Worm (Caenorhabditis elegans) whole organism, L1 larva: ENCODE results near the gene mlt-9.

ENCODE experiments used
- C16A3.4 ChIP-seq: fragments of 150-350 bp; optimal IDR thresholded peaks from 2 replicates; lab custom pipeline; 2014; ENCODE audit warnings: missing biosample characterization, missing genetic modification characterization
- F16B12.6 ChIP-seq: fragments of 150-350 bp; optimal IDR thresholded peaks from 2 replicates; lab custom pipeline; 2014; ENCODE audit warnings: missing biosample characterization, missing genetic modification characterization
- Y116A8C.19 ChIP-seq: sonication (generic microtip); optimal IDR thresholded peaks from 2 replicates; lab custom pipeline; 2016; ENCODE audit warnings: missing compliant biosample characterization, missing genetic modification characterization, borderline replicate concordance
- aha-1 ChIP-seq: fragments of 150-350 bp; optimal IDR thresholded peaks from 2 replicates; lab custom pipeline; 2014; ENCODE audit warnings: missing biosample characterization, missing genetic modification characterization
- alr-1 ChIP-seq: fragments of 200-800 bp; sonication (Bioruptor generic); optimal IDR thresholded peaks from 2 replicates; lab custom pipeline; 2018; ENCODE audit warnings: borderline replicate concordance, mild to moderate bottlenecking, missing genetic modification characterization, missing compliant biosample characterization
- blmp-1 ChIP-seq: fragments of 150-350 bp; optimal IDR thresholded peaks from 2 replicates; lab custom pipeline; 2014; ENCODE audit warnings: missing biosample characterization, missing genetic modification characterization
- ceh-63 ChIP-seq: fragments of 200-800 bp; sonication (Bioruptor generic); optimal IDR thresholded peaks from 2 replicates; lab custom pipeline; 2018; ENCODE audit warnings: mild to moderate bottlenecking, missing genetic modification characterization, missing compliant biosample characterization
- ceh-8 ChIP-seq: fragments of 200-800 bp; sonication (Bioruptor generic); optimal IDR thresholded peaks from 2 replicates; lab custom pipeline; 2018; ENCODE audit warnings: mild to moderate bottlenecking, missing genetic modification characterization, moderate library complexity, missing compliant biosample characterization
- ces-1 ChIP-seq: fragments of 150-350 bp; optimal IDR thresholded peaks from 2 replicates; lab custom pipeline; 2014; ENCODE audit warnings: missing biosample characterization, missing genetic modification reagents, missing genetic modification characterization
- dpl-1 ChIP-seq, 3 experiments: fragments of 150-350 bp in 2 of 3; sonication (generic microtip) in 1 of 3; optimal IDR thresholded peaks; 2 replicates each; lab custom pipeline; 2014 to 2017; ENCODE audit warnings: missing biosample characterization in 3 of 3, missing genetic modification characterization in 3 of 3, missing genetic modification reagents in 3 of 3
- efl-1 ChIP-seq, 4 experiments: fragments of 150-350 bp; optimal IDR thresholded peaks in 3 of 4; peaks in 1 of 4; 1 replicate in 1 of 4; 2 replicates in 3 of 4; lab custom pipeline; 2014; ENCODE audit warnings: missing biosample characterization in 2 of 4, missing genetic modification characterization in 2 of 4, missing genetic modification reagents in 2 of 4
- efl-3 ChIP-seq: fragments of 200-800 bp; sonication (Bioruptor generic); optimal IDR thresholded peaks from 2 replicates; lab custom pipeline; 2018; ENCODE audit warnings: mild to moderate bottlenecking, missing genetic modification characterization, missing compliant biosample characterization
- elt-2 ChIP-seq: sonication (generic microtip); optimal IDR thresholded peaks from 2 replicates; lab custom pipeline; 2016; ENCODE audit warnings: missing genetic modification characterization, mild to moderate bottlenecking, inconsistent platforms, missing compliant biosample characterization, missing genetic modification reagents
- elt-3 ChIP-seq, 6 experiments: fragments of 150-350 bp in 1 of 6; sonication (generic microtip); optimal IDR thresholded peaks; 2 replicates each; lab custom pipeline; 2017 to 2018; ENCODE audit warnings: missing biosample characterization in 6 of 6, missing genetic modification characterization in 6 of 6, inconsistent platforms in 1 of 6
- grh-1 ChIP-seq: fragments of 200-800 bp; sonication (Bioruptor generic); IDR thresholded peaks from 2 replicates; pipeline ENCODE4 v1.3.6; 2022; ENCODE audit warnings: missing genetic modification reagents, missing genetic modification characterization, missing compliant biosample characterization
- hlh-17 ChIP-seq: fragments of 200-800 bp; sonication (Bioruptor generic); optimal IDR thresholded peaks from 2 replicates; lab custom pipeline; 2018; ENCODE audit warnings: missing genetic modification characterization, mild to moderate bottlenecking, missing compliant biosample characterization, moderate library complexity, borderline replicate concordance
- hlh-4 ChIP-seq: sonication (generic microtip); optimal IDR thresholded peaks from 2 replicates; lab custom pipeline; 2016; ENCODE audit warnings: mild to moderate bottlenecking, missing genetic modification characterization, missing compliant biosample characterization
- lin-14 ChIP-seq: fragments of 200-800 bp; sonication (Bioruptor generic); optimal IDR thresholded peaks from 2 replicates; lab custom pipeline; 2018; ENCODE audit warnings: mild to moderate bottlenecking, missing genetic modification characterization, moderate library complexity, missing compliant biosample characterization
- lin-35 ChIP-seq, 2 experiments: fragments of 150-350 bp; optimal IDR thresholded peaks; 2 replicates each; lab custom pipeline; 2014; ENCODE audit warnings: missing biosample characterization in 2 of 2, missing genetic modification characterization in 2 of 2, missing genetic modification reagents in 2 of 2
- lsy-2 ChIP-seq, 2 experiments: fragments of 150-350 bp; optimal IDR thresholded peaks; 2 replicates each; lab custom pipeline; 2014; ENCODE audit warnings: missing biosample characterization in 2 of 2, missing genetic modification characterization in 2 of 2
- mep-1 ChIP-seq: fragments of 150-350 bp; optimal IDR thresholded peaks from 2 replicates; lab custom pipeline; 2014; ENCODE audit warnings: missing biosample characterization, missing genetic modification characterization
- nhr-12 ChIP-seq: sonication (generic microtip); optimal IDR thresholded peaks from 2 replicates; lab custom pipeline; 2017; ENCODE audit warnings: missing biosample characterization, missing genetic modification characterization
- nhr-19 ChIP-seq: fragments of 200-800 bp; sonication (Bioruptor generic); conservative IDR thresholded peaks from 2 replicates; pipeline ENCODE4 v1.3.6; 2022; ENCODE audit warnings: missing genetic modification characterization, missing compliant biosample characterization
- nhr-20 ChIP-seq: sonication (generic microtip); optimal IDR thresholded peaks from 2 replicates; lab custom pipeline; 2016; ENCODE audit warnings: mild to moderate bottlenecking, missing genetic modification characterization, missing compliant biosample characterization
- nhr-237 ChIP-seq: fragments of 150-350 bp; optimal IDR thresholded peaks from 2 replicates; lab custom pipeline; 2014; ENCODE audit warnings: missing biosample characterization, missing genetic modification characterization
- nhr-71 ChIP-seq: sonication (generic microtip); optimal IDR thresholded peaks from 2 replicates; lab custom pipeline; 2016; ENCODE audit warnings: mild to moderate bottlenecking, missing genetic modification characterization, moderate library complexity, missing compliant biosample characterization
- nhr-84 ChIP-seq: sonication (generic microtip); optimal IDR thresholded peaks from 2 replicates; lab custom pipeline; 2017; ENCODE audit warnings: missing biosample characterization, missing genetic modification characterization
- nhr-85 ChIP-seq: sonication (generic microtip); peaks from one replicate; lab custom pipeline; 2016; ENCODE audit warnings: missing genetic modification characterization, inconsistent platforms, missing compliant biosample characterization
- nhr-90 ChIP-seq: sonication (generic microtip); optimal IDR thresholded peaks from 2 replicates; lab custom pipeline; 2016; ENCODE audit warnings: mild to moderate bottlenecking, missing genetic modification characterization, missing compliant biosample characterization; ENCODE audit not compliant: poor library complexity
- pqm-1 ChIP-seq: sonication (generic microtip); optimal IDR thresholded peaks from 3 replicates; lab custom pipeline; 2017; ENCODE audit warnings: missing biosample characterization, missing genetic modification characterization
- skn-1 ChIP-seq: fragments of 150-350 bp; optimal IDR thresholded peaks from 2 replicates; lab custom pipeline; 2014; ENCODE audit warnings: missing biosample characterization, missing genetic modification characterization
- snu-23 ChIP-seq: sonication (generic microtip); optimal IDR thresholded peaks from 2 replicates; lab custom pipeline; 2016; ENCODE audit warnings: missing genetic modification characterization, missing compliant biosample characterization
- sox-4 ChIP-seq: sonication (generic microtip); optimal IDR thresholded peaks from 2 replicates; lab custom pipeline; 2016; ENCODE audit warnings: missing genetic modification characterization, missing compliant biosample characterization
- swsn-7 ChIP-seq: sonication (generic microtip); optimal IDR thresholded peaks from 2 replicates; lab custom pipeline; 2016; ENCODE audit warnings: missing genetic modification characterization, missing compliant biosample characterization
- tbx-2 ChIP-seq: sonication (generic microtip); optimal IDR thresholded peaks from 2 replicates; lab custom pipeline; 2016; ENCODE audit warnings: missing genetic modification characterization, missing compliant biosample characterization
- tlp-1 ChIP-seq: fragments of 150-350 bp; optimal IDR thresholded peaks from 2 replicates; lab custom pipeline; 2014; ENCODE audit warnings: missing biosample characterization, missing genetic modification characterization
- zag-1 ChIP-seq: fragments of 150-350 bp; optimal IDR thresholded peaks from 2 replicates; lab custom pipeline; 2014; ENCODE audit warnings: missing biosample characterization, missing genetic modification characterization
- ztf-11 ChIP-seq, 2 experiments: sonication (generic microtip); optimal IDR thresholded peaks; 2 replicates each; lab custom pipeline; 2016 to 2017; ENCODE audit warnings: missing genetic modification characterization in 2 of 2, missing biosample characterization in 1 of 2, missing compliant biosample characterization in 1 of 2

Gene mlt-9

ce11 chrX:15107747-15108252 lies at the start of gene mlt-9:
mlt-9 (minus strand) TSS chrX:15107797.
- TF ChIP-seq ztf-11 (tag; optimal IDR thresholded peaks at IDR 0.05; lab: Kevin White, UChicago) = no peak
- TF ChIP-seq blmp-1 (tag; lab: Kevin White, UChicago) = peak; percentile 54

DNA sequence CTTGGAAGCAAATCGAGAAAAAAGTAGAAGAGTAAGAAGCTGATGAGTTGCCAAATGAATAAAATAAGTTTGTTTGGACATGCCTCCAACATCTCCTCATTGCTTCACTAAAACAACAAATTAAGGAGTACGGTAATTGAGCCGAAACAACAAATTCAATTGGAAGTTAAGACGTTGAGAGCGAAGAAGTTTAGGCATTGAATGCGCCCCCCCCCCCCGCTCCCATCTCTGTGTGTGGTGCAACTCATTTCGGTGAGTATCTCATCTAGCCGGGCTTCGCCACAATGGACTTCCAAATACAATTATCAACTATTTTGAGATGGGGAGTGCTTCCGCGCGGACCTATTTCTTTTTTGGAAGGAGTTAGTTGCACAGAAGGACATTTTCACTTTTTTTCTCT lies 47.5 kb upstream of the mlt-9 start:
- peak; percentile 57 for TF ChIP-seq nhr-85 (tag; lab: Kevin White, UChicago)
- no peak for TF ChIP-seq pqm-1 (tag; lab: Kevin White, UChicago)
- TF ChIP-seq efl-1 (optimal IDR thresholded peaks at IDR 0.05; lab: Kevin White, UChicago) = no peak
- peak in 1 of 2 experiments; percentile 29 for TF ChIP-seq efl-1 (GFP tag; optimal IDR thresholded peaks at IDR 0.05 in 1 of 2; lab: Kevin White, UChicago)
- peak in 1 of 2 experiments; percentile 8 for TF ChIP-seq lsy-2 (tag; optimal IDR thresholded peaks at IDR 0.05; lab: Kevin White, UChicago)
- TF ChIP-seq lin-14 = peak; percentile 61
- TF ChIP-seq tbx-2 (tag; lab: Kevin White, UChicago) = peak; percentile 50
- no peak for TF ChIP-seq nhr-12 (tag; lab: Kevin White, UChicago)

- TF ChIP-seq grh-1 (GFP tag; lab: Robert Waterston, UW) (no peak), nhr-85 (tag; lab: Kevin White, UChicago) (no peak), lsy-2 (tag; optimal IDR thresholded peaks at IDR 0.05; lab: Kevin White, UChicago) (no peak), nhr-19 (GFP tag; lab: Robert Waterston, UW) (no peak), elt-2 (tag; lab: Kevin White, UChicago) (no peak), Y116A8C.19 (tag; lab: Kevin White, UChicago) (no peak), skn-1 (tag; lab: Kevin White, UChicago) (no peak)
- TF ChIP-seq, all 84 proteins: peak for 0
These were observed 41.2 kb upstream of the mlt-9 start for ce11 chrX:15148831-15149230.

- TF ChIP-seq nhr-85 (tag; lab: Kevin White, UChicago) = peak; percentile 10
- TF ChIP-seq elt-3 (tag; optimal IDR thresholded peaks at IDR 0.05; lab: Kevin White, UChicago) = no peak
These were observed 40.8 kb upstream of the mlt-9 start for ce11 chrX:15148389-15148788.

ce11 chrX:15147640-15148039 lies 40.0 kb upstream of the mlt-9 start, which contains the start of gene unc-7:
unc-7 (minus strand) TSS chrX:15147740.
- TF ChIP-seq nhr-84 (tag; lab: Kevin White, UChicago) (no peak), ces-1 (no peak), ceh-8 (GFP tag; lab: Kevin White, UChicago) (no peak), F16B12.6 (tag; lab: Kevin White, UChicago) (no peak)

DNA sequence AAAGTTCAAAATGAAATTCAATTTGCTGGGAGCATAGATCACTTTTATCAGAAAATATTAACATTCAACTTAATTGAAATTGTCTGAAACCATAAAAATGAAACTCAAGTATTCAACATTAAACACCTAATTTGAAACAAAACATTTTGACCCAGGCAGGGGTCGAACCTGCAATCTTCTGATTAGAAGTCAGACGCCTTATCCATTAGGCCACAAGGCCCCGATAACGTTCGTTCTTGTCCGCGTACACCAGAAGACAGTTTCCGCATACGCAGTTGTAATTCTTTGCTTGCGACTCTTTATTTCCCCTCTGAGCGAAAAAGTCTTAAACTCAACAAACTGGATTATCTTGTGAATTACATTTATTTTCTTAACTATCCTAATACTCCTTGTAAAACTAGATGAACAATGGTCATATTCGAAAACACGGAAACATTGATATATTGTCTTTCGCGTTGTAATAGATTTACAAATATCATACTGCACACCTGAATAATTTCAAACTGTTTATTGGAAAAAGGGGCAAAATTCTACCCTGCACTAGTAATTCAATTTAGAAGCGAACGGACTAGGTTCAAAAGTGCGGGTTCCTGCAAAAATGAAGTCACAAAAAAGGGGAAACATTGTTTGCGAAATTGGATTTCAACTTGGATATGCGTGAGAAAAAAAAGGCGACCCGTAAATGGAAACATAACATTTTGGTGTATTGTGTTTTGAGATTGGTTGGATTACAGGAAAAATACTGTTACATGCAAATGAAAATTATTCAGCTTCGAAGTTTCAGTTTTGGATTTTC lies 39.0 kb upstream of the mlt-9 start:
- TF ChIP-seq sox-4 (tag; lab: Kevin White, UChicago) (no peak), ceh-63 (GFP tag; lab: Kevin White, UChicago) (no peak), nhr-71 (tag; lab: Kevin White, UChicago) (peak; percentile 22), snu-23 (GFP tag; lab: Kevin White, UChicago) (peak; percentile 18), swsn-7 (tag; lab: Kevin White, UChicago) (no peak), hlh-4 (tag; lab: Kevin White, UChicago) (no peak), alr-1 (tag; lab: Kevin White, UChicago) (no peak), aha-1 (tag; lab: Kevin White, UChicago) (no peak), nhr-90 (tag; lab: Kevin White, UChicago) (peak; percentile 21), nhr-19 (GFP tag; lab: Robert Waterston, UW) (peak; percentile 14; the same call in 1 of the 2 replicates), dpl-1 (GFP tag; optimal IDR thresholded peaks at IDR 0.05; lab: Kevin White, UChicago) (no peak), nhr-237 (tag; lab: Kevin White, UChicago) (no peak), efl-3 (GFP tag; lab: Kevin White, UChicago) (no peak), hlh-17 (GFP tag; lab: Kevin White, UChicago) (no peak), tlp-1 (tag; lab: Kevin White, UChicago) (no peak), ceh-8 (GFP tag; lab: Kevin White, UChicago) (no peak), efl-1 (optimal IDR thresholded peaks at IDR 0.05; lab: Kevin White, UChicago) (no peak), efl-1 (GFP tag; optimal IDR thresholded peaks at IDR 0.05 in 1 of 2; lab: Kevin White, UChicago) (no peak), C16A3.4 (peak; percentile 44), nhr-20 (tag; lab: Kevin White, UChicago) (peak; percentile 0), zag-1 (tag; lab: Kevin White, UChicago) (no peak), mep-1 (tag; lab: Kevin White, UChicago) (no peak), elt-3 (tag; optimal IDR thresholded peaks at IDR 0.05; lab: Kevin White, UChicago) (peak in 1 of 6 experiments; percentile 19), lin-35 (GFP tag; optimal IDR thresholded peaks at IDR 0.05; lab: Kevin White, UChicago) (peak in 1 of 2 experiments; percentile 50)
